Fruit fly (Drosophila melanogaster) whole organism, adult: Measurements from ENCODE around the gene Kr-h1.

Experiments
- CG14711 ChIP-seq: fragments of 200-800 bp; sonication (Bioruptor generic); optimal IDR thresholded peaks from 2 replicates; lab custom pipeline; 2018; ENCODE audit warnings: missing biosample characterization, mild to moderate bottlenecking, missing genetic modification characterization, moderate library complexity
- CG1620 ChIP-seq: fragments of 200-800 bp; sonication (Bioruptor generic); optimal IDR thresholded peaks from 2 replicates; lab custom pipeline; 2016; ENCODE audit warnings: missing biosample characterization, missing genetic modification characterization
- CG33017 ChIP-seq: fragments of 200-800 bp; sonication (Bioruptor generic); optimal IDR thresholded peaks from 2 replicates; lab custom pipeline; 2018; ENCODE audit warnings: missing biosample characterization, mild to moderate bottlenecking, missing genetic modification characterization, moderate library complexity
- CG7045 ChIP-seq: fragments of 200-800 bp; sonication (Bioruptor generic); optimal IDR thresholded peaks from 2 replicates; lab custom pipeline; 2017; ENCODE audit warnings: missing biosample characterization, mild to moderate bottlenecking, missing genetic modification characterization
- Crg-1 ChIP-seq: fragments of 200-800 bp; sonication (Bioruptor generic); optimal IDR thresholded peaks from 2 replicates; lab custom pipeline; 2016; ENCODE audit warnings: missing biosample characterization, missing genetic modification characterization
- Mnt ChIP-seq: fragments of 200-800 bp; sonication (Bioruptor generic); optimal IDR thresholded peaks from 2 replicates; lab custom pipeline; 2016; ENCODE audit warnings: missing biosample characterization, mild to moderate bottlenecking, missing genetic modification characterization
- bab1 ChIP-seq: fragments of 200-800 bp; sonication (Bioruptor generic); optimal IDR thresholded peaks from 3 replicates; lab custom pipeline; 2019; ENCODE audit warnings: missing biosample characterization, mild to moderate bottlenecking, missing genetic modification characterization, moderate library complexity
- kay ChIP-seq: fragments of 200-800 bp; sonication (Bioruptor generic); peaks from one replicate; lab custom pipeline; 2016; ENCODE audit warnings: missing biosample characterization, missing genetic modification characterization, borderline replicate concordance
- pad ChIP-seq: fragments of 200-800 bp; sonication (Bioruptor generic); optimal IDR thresholded peaks from 3 replicates; lab custom pipeline; 2017; ENCODE audit warnings: missing biosample characterization, missing genetic modification characterization, mild to moderate bottlenecking, moderate library complexity, missing genetic modification reagents
- tj ChIP-seq: fragments of 200-800 bp; sonication (Bioruptor generic); optimal IDR thresholded peaks from 3 replicates; lab custom pipeline; 2017; ENCODE audit warnings: missing biosample characterization, mild to moderate bottlenecking, missing genetic modification characterization, moderate library complexity

- TF ChIP-seq pad (GFP tag; lab: Kevin White, UChicago) (no peak), Crg-1 (GFP tag; lab: Kevin White, UChicago) (no peak), Mnt (GFP tag; lab: Kevin White, UChicago) (no peak), CG14711 (tag; lab: Kevin White, UChicago) (no peak), kay (GFP tag; lab: Kevin White, UChicago) (no peak), CG7045 (GFP tag; lab: Kevin White, UChicago) (no peak), bab1 (GFP tag; lab: Kevin White, UChicago) (no peak), CG1620 (GFP tag; lab: Kevin White, UChicago) (no peak), CG33017 (tag; lab: Kevin White, UChicago) (no peak), tj (GFP tag; lab: Kevin White, UChicago) (no peak)
Measured at dm6 chr2L:6118212-6118611, 35.8 kb downstream of the Kr-h1 start, which contains the start of gene CG31642.
